Worm (Caenorhabditis elegans): ENCODE data around the gene C49F8.1.

C49F8.1 gene

ce11 chrX:13401783-13402182 lies 37.0 kb upstream of the C49F8.1 start, which contains the start of gene F02C12.1:
Gene F02C12.1 (plus strand): TSS chrX:13402083.
- TF ChIP-seq dpl-1 (GFP tag; optimal IDR thresholded peaks at IDR 0.05) = no peak

- TF ChIP-seq sup-37 (GFP tag; optimal IDR thresholded peaks at IDR 0.05) (no peak), ceh-88 (GFP tag; IDR thresholded peaks at IDR 0.05) (no peak), ces-1 (GFP tag; optimal IDR thresholded peaks at IDR 0.05) (no peak), pax-3 (tag; optimal IDR thresholded peaks at IDR 0.05) (no peak), dpl-1 (GFP tag; optimal IDR thresholded peaks at IDR 0.05) (no peak), snpc-4 (tag; optimal IDR thresholded peaks at IDR 0.05) (no peak), unc-98 (GFP tag; IDR thresholded peaks at IDR 0.05) (no peak), efl-1 (optimal IDR thresholded peaks at IDR 0.05) (peak in 1 of 2 experiments; percentile 4), efl-1 (GFP tag; optimal IDR thresholded peaks at IDR 0.05 in 1 of 2) (peak in 1 of 2 experiments; percentile 15), lin-39 (tag; optimal IDR thresholded peaks at IDR 0.05) (no peak), isw-1 (GFP tag; IDR thresholded peaks at IDR 0.05) (no peak), C34B4.2 (tag; optimal IDR thresholded peaks at IDR 0.05) (no peak), rnt-1 (tag; optimal IDR thresholded peaks at IDR 0.05) (peak; percentile 4), sox-4 (tag; optimal IDR thresholded peaks at IDR 0.05) (no peak), elt-3 (tag; optimal IDR thresholded peaks at IDR 0.05) (no peak), ceh-90 (tag; optimal IDR thresholded peaks at IDR 0.05) (no peak), tlp-1 (tag; optimal IDR thresholded peaks at IDR 0.05) (no peak), C16A3.4 (tag; optimal IDR thresholded peaks at IDR 0.05) (no peak), lin-14 (GFP tag; optimal IDR thresholded peaks at IDR 0.05) (peak; percentile 42), nhr-12 (tag; optimal IDR thresholded peaks at IDR 0.05) (no peak), unc-130 (tag; optimal IDR thresholded peaks at IDR 0.05) (no peak), fkh-10 (GFP tag; optimal IDR thresholded peaks at IDR 0.05) (no peak), nhr-20 (tag; optimal IDR thresholded peaks at IDR 0.05) (peak; percentile 35), ceh-82 (tag; optimal IDR thresholded peaks at IDR 0.05) (no peak), grh-1 (GFP tag; IDR thresholded peaks at IDR 0.05) (no peak), aha-1 (tag; optimal IDR thresholded peaks at IDR 0.05) (no peak), mep-1 (tag; optimal IDR thresholded peaks at IDR 0.05) (no peak), tbx-2 (tag; optimal IDR thresholded peaks at IDR 0.05) (no peak), nhr-11 (tag; optimal IDR thresholded peaks at IDR 0.05) (no peak), hlh-4 (tag; optimal IDR thresholded peaks at IDR 0.05) (no peak), jun-1 (tag; optimal IDR thresholded peaks at IDR 0.05) (no peak), egl-13 (tag; optimal IDR thresholded peaks at IDR 0.05) (no peak), fkh-4 (tag; optimal IDR thresholded peaks at IDR 0.05; ENCODE audit: borderline replicate concordance) (no peak), ama-1 (optimal IDR thresholded peaks at IDR 0.05) (no peak), fos-1 (tag; optimal IDR thresholded peaks at IDR 0.05) (no peak), lin-13 (GFP tag; optimal IDR thresholded peaks at IDR 0.05) (no peak), blmp-1 (tag; optimal IDR thresholded peaks at IDR 0.05) (peak; percentile 68), mef-2 (tag; optimal IDR thresholded peaks at IDR 0.05) (no peak), swsn-7 (tag; optimal IDR thresholded peaks at IDR 0.05) (no peak), irx-1 (tag; optimal IDR thresholded peaks at IDR 0.05) (no peak), fkh-8 (tag; optimal IDR thresholded peaks at IDR 0.05) (no peak), zag-1 (tag; optimal IDR thresholded peaks at IDR 0.05) (no peak), sptf-1 (tag; optimal IDR thresholded peaks at IDR 0.05) (no peak), elt-2 (tag; optimal IDR thresholded peaks at IDR 0.05) (peak; percentile 4), egl-27 (tag; optimal IDR thresholded peaks at IDR 0.05) (no peak), pqm-1 (tag; optimal IDR thresholded peaks at IDR 0.05) (no peak), ets-5 (GFP tag; IDR thresholded peaks at IDR 0.05) (no peak), alr-1 (tag; optimal IDR thresholded peaks at IDR 0.05; ENCODE audit: borderline replicate concordance) (no peak), F16B12.6 (tag; optimal IDR thresholded peaks at IDR 0.05) (no peak), ceh-8 (GFP tag; optimal IDR thresholded peaks at IDR 0.05) (no peak), unc-62 (GFP tag; optimal IDR thresholded peaks at IDR 0.05) (no peak), nhr-90 (tag; optimal IDR thresholded peaks at IDR 0.05; ENCODE audit: poor library complexity) (no peak)
Measured at ce11 chrX:13401311-13401710, 36.5 kb upstream of the C49F8.1 start.

Data from whole organism, L1 larva.